Fruit fly (Drosophila melanogaster): ENCODE measurements around the gene TBC1D23.

- no peak for TF ChIP-seq h (optimal IDR thresholded peaks at IDR 0.05)
- no peak for TF ChIP-seq Myc (optimal IDR thresholded peaks at IDR 0.05)
- no peak for TF ChIP-seq Sin3A (optimal IDR thresholded peaks at IDR 0.05)
- no peak for TF ChIP-seq ttk (optimal IDR thresholded peaks at IDR 0.05)
- no peak for TF ChIP-seq psq (optimal IDR thresholded peaks at IDR 0.05)
Measured at dm6 chr2L:1143286-1143685, 14.2 kb downstream of the TBC1D23 start.
